Fruit fly (Drosophila melanogaster): ENCODE data around the gene CG4678.

DNA sequence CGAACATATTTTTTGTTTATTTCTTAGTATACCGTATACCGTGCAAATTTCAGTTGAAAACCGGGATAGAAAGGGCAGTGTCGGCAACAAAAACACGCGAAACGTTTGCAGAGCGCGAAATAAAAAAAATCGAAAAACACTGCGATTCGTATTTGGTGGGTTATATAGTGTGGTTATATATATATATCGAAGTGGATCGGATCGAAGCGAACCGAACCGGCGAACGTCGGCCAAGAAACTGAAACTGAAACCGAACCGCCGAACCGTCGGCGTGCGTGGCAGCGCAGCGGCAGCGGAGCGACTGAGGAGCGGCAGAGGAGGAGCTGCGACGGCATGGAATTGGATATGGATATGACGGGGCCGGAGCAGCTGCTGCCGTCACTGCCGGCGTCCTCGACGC is 25.2 kb downstream of the CG4678 start, which contains the start of the genes CG32572 and CG34325:
- TF ChIP-seq rn (GFP tag; IDR thresholded peaks at IDR 0.05) = no peak
- no peak for TF ChIP-seq CG34367 (tag; optimal IDR thresholded peaks at IDR 0.05)
- no peak for TF ChIP-seq CG4496 (GFP tag; IDR thresholded peaks at IDR 0.05)
- no peak for TF ChIP-seq fd96Ca (GFP tag; IDR thresholded peaks at IDR 0.05)
- no peak for TF ChIP-seq Pif1A (GFP tag; optimal IDR thresholded peaks at IDR 0.05)
- TF ChIP-seq CG8301 (tag; optimal IDR thresholded peaks at IDR 0.05) = no peak
- no peak for TF ChIP-seq CG32121 (GFP tag; IDR thresholded peaks at IDR 0.05)
